Worm (Caenorhabditis elegans) whole organism, mixed stage, embryonic: Measurements from ENCODE around the gene F55C9.11.

ENCODE experiments used
- ces-1 ChIP-seq: fragments of 150-350 bp; optimal IDR thresholded peaks from 2 replicates; lab custom pipeline; 2014; ENCODE audit warnings: missing biosample characterization, missing genetic modification reagents, missing genetic modification characterization
- elt-3 ChIP-seq: fragments of 150-350 bp; optimal IDR thresholded peaks from 2 replicates; lab custom pipeline; 2014; ENCODE audit warnings: missing biosample characterization, missing genetic modification characterization
- lsy-2 ChIP-seq: fragments of 150-350 bp; optimal IDR thresholded peaks from 2 replicates; lab custom pipeline; 2014; ENCODE audit warnings: missing biosample characterization, missing genetic modification characterization
- pha-4 ChIP-seq: fragments of 150-350 bp; optimal IDR thresholded peaks from 2 replicates; lab custom pipeline; 2018; ENCODE audit warnings: missing biosample characterization, missing genetic modification reagents, missing genetic modification characterization
- snpc-4 ChIP-seq: fragments of 150-350 bp; optimal IDR thresholded peaks from 2 replicates; lab custom pipeline; 2014; ENCODE audit warnings: missing biosample characterization, missing genetic modification characterization
- unc-62 ChIP-seq: fragments of 150-350 bp; optimal IDR thresholded peaks from 2 replicates; lab custom pipeline; 2014; ENCODE audit warnings: missing biosample characterization, missing genetic modification reagents, missing genetic modification characterization

DNA sequence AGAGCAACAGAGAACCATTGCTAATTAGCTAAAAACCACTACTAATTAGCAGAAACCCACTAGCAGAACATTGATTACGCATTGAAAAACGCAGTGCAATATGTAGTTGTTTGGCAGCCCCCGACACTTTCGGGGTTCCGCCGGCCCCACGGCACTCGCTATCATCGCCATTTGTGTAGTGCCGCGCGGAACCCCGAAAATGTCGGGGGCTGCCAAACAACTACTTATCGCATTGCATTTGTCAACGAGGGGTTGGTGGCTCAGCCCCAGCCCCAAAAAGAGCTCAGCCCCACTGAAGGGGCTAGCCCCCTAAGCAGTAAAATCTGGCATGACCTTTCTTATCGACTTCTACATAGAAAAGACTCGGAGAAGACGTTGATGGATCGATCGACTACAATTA is 50.1 kb downstream of the F55C9.11 start:
- TF ChIP-seq lsy-2 (tag; lab: Kevin White, UChicago) (no peak), snpc-4 (tag; lab: Kevin White, UChicago) (no peak), elt-3 (tag; lab: Kevin White, UChicago) (no peak), unc-62 (no peak), ces-1 (GFP tag; lab: Kevin White, UChicago) (no peak), pha-4 (tag; lab: Kevin White, UChicago) (no peak)
